Worm (Caenorhabditis elegans): ENCODE measurements around the gene moc-5.

DNA sequence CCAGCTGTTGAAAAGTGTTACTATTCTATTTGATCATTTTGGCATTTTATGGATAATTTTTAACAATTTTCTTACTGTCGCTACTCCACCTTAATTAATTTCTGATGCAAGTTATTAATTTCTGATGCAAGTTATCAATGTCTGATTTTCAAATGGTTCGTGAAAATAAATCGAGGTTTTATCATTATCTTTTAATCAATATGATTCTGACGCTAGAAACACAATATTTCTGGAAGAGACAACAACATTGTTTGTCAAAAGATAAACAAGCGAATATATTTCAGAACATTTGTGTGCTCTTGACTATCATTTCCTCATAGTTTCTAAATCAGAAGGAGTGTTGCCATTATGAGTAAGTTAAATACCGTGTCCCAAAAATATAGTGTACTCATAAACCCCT is 648 bp upstream of the moc-5 start, which contains the start of gene F49E2.2:
- TF ChIP-seq elt-2 (tag; optimal IDR thresholded peaks at IDR 0.05) (no peak), ceh-24 (tag; optimal IDR thresholded peaks at IDR 0.05) (no peak), pha-4 (tag; optimal IDR thresholded peaks at IDR 0.05) (no peak), sox-4 (tag; optimal IDR thresholded peaks at IDR 0.05) (no peak), pag-3 (tag; optimal IDR thresholded peaks at IDR 0.05; ENCODE audit: borderline replicate concordance) (no peak), fkh-10 (GFP tag; optimal IDR thresholded peaks at IDR 0.05) (no peak), lin-11 (tag; optimal IDR thresholded peaks at IDR 0.05) (no peak), C08G9.2 (tag; optimal IDR thresholded peaks at IDR 0.05) (no peak)
